Fruit fly (Drosophila melanogaster) Kc167 (cell line): ENCODE data around the gene CG6511.

Experiments
- psq ChIP-seq: fragments of >200 bp; optimal IDR thresholded peaks from 2 replicates; lab custom pipeline; 2017; ENCODE audit warnings: missing external identifiers
- ttk ChIP-seq: sonication (Bioruptor generic); optimal IDR thresholded peaks from 2 replicates; lab custom pipeline; 2017; ENCODE audit warnings: missing external identifiers

dm6 chr3L:8753592-8753991 is 32.5 kb downstream of the CG6511 start, which contains the start of gene Fhos:
- TF ChIP-seq ttk (lab: Kevin White, UChicago) (no peak), psq (lab: Kevin White, UChicago) (no peak)
